Fruit fly (Drosophila melanogaster) whole organism, prepupa: ENCODE results near the gene aqz.

ENCODE experiments used
- Blimp-1 ChIP-seq: fragments of 200-800 bp; sonication (Bioruptor generic); optimal IDR thresholded peaks from 3 replicates; lab custom pipeline; 2017; ENCODE audit warnings: missing biosample characterization, missing genetic modification characterization, mild to moderate bottlenecking, moderate library complexity, missing genetic modification reagents
- CG10631 ChIP-seq: fragments of 200-800 bp; sonication (Bioruptor generic); optimal IDR thresholded peaks from 2 replicates; lab custom pipeline; 2016; ENCODE audit warnings: missing biosample characterization, missing genetic modification characterization
- CG10669 ChIP-seq: fragments of 200-800 bp; sonication (Bioruptor generic); optimal IDR thresholded peaks from 3 replicates; lab custom pipeline; 2018; ENCODE audit warnings: missing biosample characterization, mild to moderate bottlenecking, missing genetic modification characterization, moderate library complexity
- CG11294 ChIP-seq: fragments of 200-800 bp; sonication (Bioruptor generic); IDR thresholded peaks from 2 replicates; pipeline ENCODE4 v1.3.6; 2022; ENCODE audit warnings: missing biosample characterization, missing genetic modification characterization
- CG15336 ChIP-seq: fragments of 200-800 bp; sonication (Bioruptor generic); IDR thresholded peaks from 2 replicates; pipeline ENCODE4 v1.3.6; 2022; ENCODE audit warnings: missing biosample characterization, missing genetic modification characterization
- CG1621 ChIP-seq: fragments of 200-800 bp; sonication (Bioruptor generic); optimal IDR thresholded peaks from 3 replicates; lab custom pipeline; 2018; ENCODE audit warnings: missing biosample characterization, mild to moderate bottlenecking, missing genetic modification characterization
- CG3032 ChIP-seq: fragments of 200-800 bp; optimal IDR thresholded peaks from 2 replicates; lab custom pipeline; 2019; ENCODE audit warnings: missing biosample characterization, mild to moderate bottlenecking, missing genetic modification characterization, moderate library complexity
- CG31627 ChIP-seq: fragments of 200-800 bp; sonication (Bioruptor generic); optimal IDR thresholded peaks from 3 replicates; lab custom pipeline; 2016; ENCODE audit warnings: missing biosample characterization, missing genetic modification characterization
- CG32006 ChIP-seq: fragments of 200-800 bp; sonication (Bioruptor generic); optimal IDR thresholded peaks from 3 replicates; lab custom pipeline; 2017; ENCODE audit warnings: missing biosample characterization, mild to moderate bottlenecking, missing genetic modification characterization
- CG34406 ChIP-seq: fragments of 200-800 bp; sonication (Bioruptor generic); optimal IDR thresholded peaks from 3 replicates; lab custom pipeline; 2016; ENCODE audit warnings: missing biosample characterization, missing genetic modification characterization
- CG3919 ChIP-seq: fragments of 200-800 bp; sonication (Bioruptor generic); optimal IDR thresholded peaks from 3 replicates; lab custom pipeline; 2016; ENCODE audit warnings: missing biosample characterization, missing genetic modification characterization
- CG4318 ChIP-seq: fragments of 200-800 bp; sonication (Bioruptor generic); optimal IDR thresholded peaks from 3 replicates; lab custom pipeline; 2017; ENCODE audit warnings: missing biosample characterization, mild to moderate bottlenecking, missing genetic modification characterization
- CG6163 ChIP-seq: fragments of 200-800 bp; sonication (Bioruptor generic); IDR thresholded peaks from 3 replicates; pipeline ENCODE4 v1.3.6; 2022; ENCODE audit warnings: missing biosample characterization, missing genetic modification characterization
- CG6276 ChIP-seq: fragments of 200-800 bp; sonication (Bioruptor generic); optimal IDR thresholded peaks from 2 replicates; lab custom pipeline; 2017; ENCODE audit warnings: missing biosample characterization, mild to moderate bottlenecking, missing genetic modification characterization
- CG6792 ChIP-seq: fragments of 200-800 bp; sonication (Bioruptor generic); optimal IDR thresholded peaks from 3 replicates; lab custom pipeline; 2016; ENCODE audit warnings: missing biosample characterization, missing genetic modification characterization
- CG6854 ChIP-seq: fragments of 200-800 bp; sonication (Bioruptor generic); optimal IDR thresholded peaks from 2 replicates; lab custom pipeline; 2017; ENCODE audit warnings: missing biosample characterization, mild to moderate bottlenecking, missing genetic modification characterization
- CG8119 ChIP-seq: fragments of 200-800 bp; sonication (Bioruptor generic); IDR thresholded peaks from 3 replicates; pipeline ENCODE4 v1.3.6; 2022; ENCODE audit warnings: missing biosample characterization, missing genetic modification characterization
- CG8319 ChIP-seq: fragments of 200-800 bp; sonication (Bioruptor generic); optimal IDR thresholded peaks from 3 replicates; lab custom pipeline; 2016; ENCODE audit warnings: missing biosample characterization, missing genetic modification characterization
- CG8632 ChIP-seq: fragments of 200-800 bp; sonication (Bioruptor generic); optimal IDR thresholded peaks from 3 replicates; lab custom pipeline; 2016; ENCODE audit warnings: missing biosample characterization, missing genetic modification characterization
- Eip75B ChIP-seq: fragments of 200-800 bp; sonication (Bioruptor generic); optimal IDR thresholded peaks from 3 replicates; lab custom pipeline; 2016; ENCODE audit warnings: missing biosample characterization, missing genetic modification characterization
- Eip78C ChIP-seq: fragments of 200-800 bp; sonication (Bioruptor generic); peaks from one replicate; lab custom pipeline; 2016; ENCODE audit warnings: missing biosample characterization, missing genetic modification characterization
- Eip93F ChIP-seq: fragments of 200-800 bp; sonication (Bioruptor generic); optimal IDR thresholded peaks from 2 replicates; lab custom pipeline; 2016; ENCODE audit warnings: missing biosample characterization, mild to moderate bottlenecking, missing genetic modification characterization
- Ets21C ChIP-seq: fragments of 200-800 bp; sonication (Bioruptor generic); optimal IDR thresholded peaks from 3 replicates; lab custom pipeline; 2016; ENCODE audit warnings: missing biosample characterization, missing genetic modification characterization
- Ets96B ChIP-seq: fragments of 200-800 bp; optimal IDR thresholded peaks from 2 replicates; lab custom pipeline; 2019; ENCODE audit warnings: missing biosample characterization, mild to moderate bottlenecking, missing genetic modification characterization, moderate library complexity
- Gug ChIP-seq: fragments of 200-800 bp; sonication (Bioruptor generic); IDR thresholded peaks from 2 replicates; pipeline ENCODE4 v1.3.6; 2022; ENCODE audit warnings: missing biosample characterization, missing genetic modification characterization
- Hr38 ChIP-seq: sonication (Bioruptor generic); optimal IDR thresholded peaks from 2 replicates; lab custom pipeline; 2016; ENCODE audit warnings: missing biosample characterization, missing genetic modification characterization
- Hr39 ChIP-seq: fragments of 200-800 bp; sonication (Bioruptor generic); optimal IDR thresholded peaks from 2 replicates; lab custom pipeline; 2016; ENCODE audit warnings: missing biosample characterization, missing genetic modification characterization
- Hr4 ChIP-seq: fragments of 200-800 bp; sonication (Bioruptor generic); optimal IDR thresholded peaks from 3 replicates; lab custom pipeline; 2016; ENCODE audit warnings: missing biosample characterization, missing genetic modification characterization
- Lpt ChIP-seq: fragments of 200-800 bp; sonication (Bioruptor generic); optimal IDR thresholded peaks from 3 replicates; lab custom pipeline; 2016; ENCODE audit warnings: missing biosample characterization, missing genetic modification characterization
- Met ChIP-seq: fragments of 200-800 bp; sonication (Bioruptor generic); optimal IDR thresholded peaks from 3 replicates; lab custom pipeline; 2016; ENCODE audit warnings: missing biosample characterization, missing genetic modification characterization
- OdsH ChIP-seq: fragments of 200-800 bp; sonication (Bioruptor generic); optimal IDR thresholded peaks from 3 replicates; lab custom pipeline; 2016; ENCODE audit warnings: missing biosample characterization, missing genetic modification characterization
- Smox ChIP-seq: fragments of 200-800 bp; sonication (Bioruptor generic); optimal IDR thresholded peaks from 3 replicates; lab custom pipeline; 2016; ENCODE audit warnings: missing biosample characterization, missing genetic modification characterization
- Sox102F ChIP-seq: fragments of 200-800 bp; sonication (Bioruptor generic); optimal IDR thresholded peaks from 2 replicates; lab custom pipeline; 2016; ENCODE audit warnings: missing biosample characterization, mild to moderate bottlenecking, missing genetic modification characterization
- Sox14 ChIP-seq: fragments of 200-800 bp; sonication (Bioruptor generic); optimal IDR thresholded peaks from 3 replicates; lab custom pipeline; 2016; ENCODE audit warnings: missing biosample characterization, missing genetic modification characterization
- Sox15 ChIP-seq: fragments of 200-800 bp; sonication (Bioruptor generic); optimal IDR thresholded peaks from 3 replicates; lab custom pipeline; 2016; ENCODE audit warnings: missing biosample characterization, missing genetic modification characterization
- achi ChIP-seq: fragments of 200-800 bp; sonication (Bioruptor generic); optimal IDR thresholded peaks from 3 replicates; lab custom pipeline; 2016; ENCODE audit warnings: missing biosample characterization, missing genetic modification characterization
- acj6 ChIP-seq: fragments of 200-800 bp; sonication (Bioruptor generic); optimal IDR thresholded peaks from 3 replicates; lab custom pipeline; 2016; ENCODE audit warnings: missing biosample characterization, missing genetic modification characterization
- cyc ChIP-seq: fragments of 200-800 bp; sonication (Bioruptor generic); optimal IDR thresholded peaks from 3 replicates; lab custom pipeline; 2016; ENCODE audit warnings: missing biosample characterization, missing genetic modification characterization
- dac ChIP-seq: fragments of 200-800 bp; sonication (Bioruptor generic); optimal IDR thresholded peaks from 2 replicates; lab custom pipeline; 2017; ENCODE audit warnings: missing biosample characterization, mild to moderate bottlenecking, missing genetic modification characterization
- dsx ChIP-seq: fragments of 200-800 bp; optimal IDR thresholded peaks from 3 replicates; lab custom pipeline; 2019; ENCODE audit warnings: missing biosample characterization, mild to moderate bottlenecking, missing genetic modification characterization, moderate library complexity; ENCODE audit not compliant: poor library complexity, severe bottlenecking
- eg ChIP-seq: fragments of 200-800 bp; sonication (Bioruptor generic); IDR thresholded peaks from 3 replicates; pipeline ENCODE4 v1.3.6; 2022; ENCODE audit warnings: missing biosample characterization, missing genetic modification characterization
- esn ChIP-seq: fragments of 200-800 bp; sonication (Bioruptor generic); optimal IDR thresholded peaks from 2 replicates; lab custom pipeline; 2016; ENCODE audit warnings: missing biosample characterization, mild to moderate bottlenecking, missing genetic modification characterization, moderate library complexity
- fd59A ChIP-seq: fragments of 200-800 bp; sonication (Bioruptor generic); optimal IDR thresholded peaks from 2 replicates; lab custom pipeline; 2017; ENCODE audit warnings: missing biosample characterization, mild to moderate bottlenecking, missing genetic modification characterization, missing genetic modification reagents
- fd85E ChIP-seq: fragments of 200-800 bp; sonication (Bioruptor generic); optimal IDR thresholded peaks from 3 replicates; lab custom pipeline; 2016; ENCODE audit warnings: missing biosample characterization, missing genetic modification characterization
- fkh ChIP-seq: fragments of 200-800 bp; sonication (Bioruptor generic); optimal IDR thresholded peaks from 3 replicates; lab custom pipeline; 2017; ENCODE audit warnings: missing biosample characterization, mild to moderate bottlenecking, missing genetic modification characterization, moderate library complexity
- lz ChIP-seq: fragments of 200-800 bp; sonication (Bioruptor generic); optimal IDR thresholded peaks from 3 replicates; lab custom pipeline; 2016; ENCODE audit warnings: missing biosample characterization, missing genetic modification characterization
- net ChIP-seq: fragments of 200-800 bp; sonication (Bioruptor generic); optimal IDR thresholded peaks from 3 replicates; lab custom pipeline; 2016; ENCODE audit warnings: missing biosample characterization, missing genetic modification characterization
- pdm3 ChIP-seq: fragments of 200-800 bp; sonication (Bioruptor generic); optimal IDR thresholded peaks from 3 replicates; lab custom pipeline; 2016; ENCODE audit warnings: missing biosample characterization, missing genetic modification characterization
- ss ChIP-seq, 2 experiments: fragments of 200-800 bp; sonication (Bioruptor generic); optimal IDR thresholded peaks; 2 replicates in 1 of 2; 3 replicates in 1 of 2; lab custom pipeline; 2017 to 2018; ENCODE audit warnings: mild to moderate bottlenecking in 2 of 2, missing biosample characterization in 2 of 2, missing genetic modification characterization in 2 of 2, moderate library complexity in 1 of 2
- svp ChIP-seq: fragments of 200-800 bp; sonication (Bioruptor generic); peaks from one replicate; lab custom pipeline; 2016; ENCODE audit warnings: missing biosample characterization, missing genetic modification characterization
- topi ChIP-seq: fragments of 200-800 bp; sonication (Bioruptor generic); optimal IDR thresholded peaks from 3 replicates; lab custom pipeline; 2016; ENCODE audit warnings: missing biosample characterization, missing genetic modification characterization
- vri ChIP-seq: fragments of 200-800 bp; sonication (Bioruptor generic); optimal IDR thresholded peaks from 3 replicates; lab custom pipeline; 2016; ENCODE audit warnings: missing biosample characterization, mild to moderate bottlenecking, missing genetic modification characterization

The aqz gene

dm6 chr3R:8788722-8789400 is 31.6 kb downstream of the aqz start:
- TF ChIP-seq CG15336 (GFP tag; lab: Robert Waterston, UW) (peak; percentile 90), Smox (GFP tag; lab: Kevin White, UChicago) (peak; percentile 55), CG6854 (GFP tag; lab: Kevin White, UChicago) (no peak), CG6276 (GFP tag; lab: Kevin White, UChicago) (peak; percentile 86), fd59A (GFP tag; lab: Kevin White, UChicago) (peak; percentile 47), Lpt (GFP tag; lab: Kevin White, UChicago) (peak; percentile 73), Hr39 (peak; percentile 52), CG3919 (peak; percentile 85), Met (GFP tag; lab: Kevin White, UChicago) (peak; percentile 50), pdm3 (peak; percentile 80), CG4318 (GFP tag; lab: Kevin White, UChicago) (peak; percentile 70), cyc (peak; percentile 43), Eip75B (GFP tag; lab: Kevin White, UChicago) (peak; percentile 67), Blimp-1 (GFP tag; lab: Kevin White, UChicago) (peak; percentile 28), esn (peak; percentile 65), CG11294 (peak; percentile 84), net (GFP tag; lab: Kevin White, UChicago) (peak; percentile 79), CG31627 (GFP tag; lab: Kevin White, UChicago) (peak; percentile 36), CG1621 (tag; lab: Kevin White, UChicago) (peak; percentile 69), fkh (no peak), CG32006 (GFP tag; lab: Kevin White, UChicago) (peak; percentile 87), CG10631 (GFP tag; lab: Kevin White, UChicago) (peak; percentile 81), vri (GFP tag; lab: Kevin White, UChicago) (no peak), fd85E (GFP tag; lab: Kevin White, UChicago) (peak; percentile 47), Gug (GFP tag; lab: Robert Waterston, UW) (peak; percentile 84), dac (peak; percentile 78), CG10669 (GFP tag; lab: Kevin White, UChicago) (peak; percentile 78), Hr38 (GFP tag; lab: Kevin White, UChicago) (no peak), CG8119 (GFP tag; lab: Robert Waterston, UW) (peak; percentile 92), Eip78C (GFP tag; lab: Kevin White, UChicago) (peak; percentile 97), eg (GFP tag; lab: Robert Waterston, UW) (peak; percentile 97), ss (GFP tag; optimal IDR thresholded peaks at IDR 0.05; lab: Kevin White, UChicago) (peak; percentile 31 to 43), Sox15 (GFP tag; lab: Kevin White, UChicago) (peak; percentile 51), CG34406 (GFP tag; lab: Kevin White, UChicago) (peak; percentile 70), CG6163 (GFP tag; lab: Robert Waterston, UW) (peak; percentile 92), Eip93F (no peak), topi (GFP tag; lab: Kevin White, UChicago) (peak; percentile 70), achi (GFP tag; lab: Kevin White, UChicago) (peak; percentile 82), lz (peak; percentile 60), CG6792 (GFP tag; lab: Kevin White, UChicago) (peak; percentile 74), dsx (GFP tag; lab: Kevin White, UChicago) (peak; percentile 77), Ets96B (tag; lab: Kevin White, UChicago) (peak; percentile 84), Hr4 (GFP tag; lab: Kevin White, UChicago) (peak; percentile 89), Sox102F (GFP tag; lab: Kevin White, UChicago) (peak; percentile 57), svp (GFP tag; lab: Kevin White, UChicago) (peak; percentile 79), acj6 (GFP tag; lab: Kevin White, UChicago) (peak; percentile 82), Sox14 (GFP tag; lab: Kevin White, UChicago) (peak; percentile 73), Ets21C (peak; percentile 31), CG3032 (tag; lab: Kevin White, UChicago) (peak; percentile 72), CG8319 (GFP tag; lab: Kevin White, UChicago) (peak; percentile 56), OdsH (GFP tag; lab: Kevin White, UChicago) (peak; percentile 82), CG8632 (GFP tag; lab: Kevin White, UChicago) (peak; percentile 54)
